Worm (Caenorhabditis elegans): ENCODE measurements around the gene daf-37.

Gene daf-37

DNA sequence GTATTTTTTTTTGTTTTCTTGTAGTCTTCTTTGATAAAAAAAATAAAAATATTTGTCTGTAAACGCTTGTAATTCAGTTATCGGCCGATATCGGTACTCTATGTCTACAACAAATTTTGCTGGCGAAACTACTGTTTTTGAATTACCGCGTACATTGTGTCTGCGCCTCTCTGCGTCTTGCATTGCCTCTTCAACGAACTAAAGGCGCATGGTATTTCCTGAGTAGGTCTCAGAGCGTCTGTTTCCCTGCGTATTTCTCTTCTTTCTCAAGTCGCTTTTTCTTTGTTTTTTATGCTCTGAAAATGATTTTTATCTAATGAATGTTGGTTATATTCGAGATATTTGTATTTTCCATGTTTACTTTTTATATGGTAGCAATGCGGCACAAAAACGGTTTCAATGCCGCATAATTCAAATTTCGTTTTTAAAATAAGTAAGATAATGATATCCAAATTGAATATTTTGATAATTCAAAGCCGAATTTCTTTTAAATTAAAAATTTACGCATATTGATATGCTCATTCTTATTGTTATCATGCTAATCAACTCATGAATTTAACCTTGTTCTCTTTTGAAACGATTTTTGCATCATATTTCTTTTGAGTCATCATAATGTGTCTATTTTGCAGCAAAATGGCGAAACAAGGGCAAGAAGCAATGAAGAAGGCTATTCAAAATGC lies 42.9 kb upstream of the daf-37 start, which contains the start of gene phb-2 (continued):
- TF ChIP-seq unc-130 (GFP tag; optimal IDR thresholded peaks at IDR 0.05) = no peak
- TF ChIP-seq aptf-2 (GFP tag; conservative IDR thresholded peaks at IDR 0.05) = no peak
- no peak for TF ChIP-seq mel-28 (tag; optimal IDR thresholded peaks at IDR 0.05; ENCODE audit: borderline replicate concordance)
- no peak for TF ChIP-seq sdz-38 (tag; optimal IDR thresholded peaks at IDR 0.05)
- TF ChIP-seq nhr-179 (tag; optimal IDR thresholded peaks at IDR 0.05) = no peak
- TF ChIP-seq ztf-26 (tag; optimal IDR thresholded peaks at IDR 0.05) = no peak
- peak; percentile 84 for TF ChIP-seq F33H1.4 (GFP tag; IDR thresholded peaks at IDR 0.05)
- no peak for TF ChIP-seq lsy-27 (tag; optimal IDR thresholded peaks at IDR 0.05; ENCODE audit: borderline replicate concordance, insufficient read depth)
- TF ChIP-seq dpl-1 (GFP tag; optimal IDR thresholded peaks at IDR 0.05) = peak; percentile 75
- 0 out of 2 replicates have a peak, but pooled peaks have one; percentile 7 for TF ChIP-seq let-526 (GFP tag; IDR thresholded peaks at IDR 0.05)
- TF ChIP-seq rec-8 (tag; optimal IDR thresholded peaks at IDR 0.05) = no peak
- no peak for TF ChIP-seq C06A6.2 (GFP tag; conservative IDR thresholded peaks at IDR 0.05)
- no peak for TF ChIP-seq nhr-90 (tag; optimal IDR thresholded peaks at IDR 0.05)
- TF ChIP-seq snpc-4 (GFP tag; optimal IDR thresholded peaks at IDR 0.05) = no peak
- TF ChIP-seq snpc-4 (tag; optimal IDR thresholded peaks at IDR 0.05) = peak; percentile 5 to 51 (median 15)
- TF ChIP-seq pbrm-1 (GFP tag; IDR thresholded peaks at IDR 0.05) = peak; percentile 48; the same call in 1 of the 2 replicates
- TF ChIP-seq F52B5.7 (tag; optimal IDR thresholded peaks at IDR 0.05) = no peak
- no peak for TF ChIP-seq egrh-3 (GFP tag; IDR thresholded peaks at IDR 0.05)
- no peak for TF ChIP-seq repo-1 (tag; optimal IDR thresholded peaks at IDR 0.05)
- TF ChIP-seq pha-4 (tag; optimal IDR thresholded peaks at IDR 0.05) = peak; percentile 51
- peak; percentile 68 for TF ChIP-seq ceh-27 (GFP tag; optimal IDR thresholded peaks at IDR 0.05)
- TF ChIP-seq mcd-1 (GFP tag; IDR thresholded peaks at IDR 0.05) = peak; percentile 75
- no peak for TF ChIP-seq rpc-1 (optimal IDR thresholded peaks at IDR 0.05)
- TF ChIP-seq rpc-1 (tag; optimal IDR thresholded peaks at IDR 0.05) = no peak
- TF ChIP-seq sea-2 (GFP tag; IDR thresholded peaks at IDR 0.05) = no peak
- TF ChIP-seq madf-10 (tag; optimal IDR thresholded peaks at IDR 0.05) = no peak
- no peak for TF ChIP-seq attf-3 (GFP tag; conservative IDR thresholded peaks at IDR 0.05)
- TF ChIP-seq xnd-1 (tag; optimal IDR thresholded peaks at IDR 0.05) = no peak
- no peak for TF ChIP-seq mxl-1 (tag; optimal IDR thresholded peaks at IDR 0.05)
- peak in 2 of 3 experiments; percentile 2 to 90 for TF ChIP-seq lin-35 (GFP tag; optimal IDR thresholded peaks at IDR 0.05)
- peak; percentile 25 for TF ChIP-seq K12H6.12 (tag; optimal IDR thresholded peaks at IDR 0.05)
- TF ChIP-seq egl-44 (GFP tag; IDR thresholded peaks at IDR 0.05) = no peak
- TF ChIP-seq atf-7 (tag; optimal IDR thresholded peaks at IDR 0.05) = no peak
- no peak for TF ChIP-seq ztf-25 (GFP tag; IDR thresholded peaks at IDR 0.05)
- TF ChIP-seq ztf-22 (GFP tag; optimal IDR thresholded peaks at IDR 0.05) = no peak
- peak; percentile 27 for TF ChIP-seq ztf-18 (tag; optimal IDR thresholded peaks at IDR 0.05)
- no peak for TF ChIP-seq unc-62 (GFP tag; optimal IDR thresholded peaks at IDR 0.05)
- TF ChIP-seq hmg-1.2 (GFP tag; IDR thresholded peaks at IDR 0.05) = peak; percentile 92
- no peak for TF ChIP-seq mes-4 (tag; optimal IDR thresholded peaks at IDR 0.05)
- 0 out of 2 replicates have a peak, but pooled peaks have one; percentile 25 for TF ChIP-seq madf-8 (GFP tag; conservative IDR thresholded peaks at IDR 0.05)
- no peak for TF ChIP-seq B0336.3 (GFP tag; IDR thresholded peaks at IDR 0.05)
- peak; percentile 93 for TF ChIP-seq lin-54 (GFP tag; optimal IDR thresholded peaks at IDR 0.05)
- no peak for TF ChIP-seq let-607 (tag; optimal IDR thresholded peaks at IDR 0.05)
- TF ChIP-seq bed-1 (GFP tag; IDR thresholded peaks at IDR 0.05) = no peak
- TF ChIP-seq lir-1 (GFP tag; conservative IDR thresholded peaks at IDR 0.05) = no peak; the same call in 1 of the 2 replicates
- TF ChIP-seq tbp1 (GFP tag; optimal IDR thresholded peaks at IDR 0.05) = peak; percentile 49
- TF ChIP-seq ceh-91 (GFP tag; IDR thresholded peaks at IDR 0.05) = peak; percentile 52
- TF ChIP-seq chd-7 (tag; optimal IDR thresholded peaks at IDR 0.05) = no peak
- no peak for TF ChIP-seq F39B2.1 (GFP tag; IDR thresholded peaks at IDR 0.05)
